Worm (Caenorhabditis elegans): ENCODE measurements around the gene mdt-4.
"Not testable (repeated sequence)": the region's sequence is repeated elsewhere in the genome, so short reads cannot be mapped to it uniquely, and the experiment has no call there.

mdt-4 gene

ce11 chrII:4934954-4935353 lies 8.8 kb downstream of the mdt-4 start, which contains the start of gene gst-30:
Gene gst-30 (minus strand): TSS chrII:4935054.
- TF ChIP-seq him-1 (tag; optimal IDR thresholded peaks at IDR 0.05) = no peak
- TF ChIP-seq dao-5 (tag; optimal IDR thresholded peaks at IDR 0.05) = no peak
- no peak for TF ChIP-seq W03F9.2 (tag; optimal IDR thresholded peaks at IDR 0.05)

ce11 chrII:4932727-4933126 lies 11.0 kb downstream of the mdt-4 start, which contains the start of gene msp-152:
Gene msp-152 (plus strand): TSS chrII:4933027.
- TF ChIP-seq him-1, W03F9.2, dao-5 (tag; optimal IDR thresholded peaks at IDR 0.05): not testable (repeated sequence)

DNA sequence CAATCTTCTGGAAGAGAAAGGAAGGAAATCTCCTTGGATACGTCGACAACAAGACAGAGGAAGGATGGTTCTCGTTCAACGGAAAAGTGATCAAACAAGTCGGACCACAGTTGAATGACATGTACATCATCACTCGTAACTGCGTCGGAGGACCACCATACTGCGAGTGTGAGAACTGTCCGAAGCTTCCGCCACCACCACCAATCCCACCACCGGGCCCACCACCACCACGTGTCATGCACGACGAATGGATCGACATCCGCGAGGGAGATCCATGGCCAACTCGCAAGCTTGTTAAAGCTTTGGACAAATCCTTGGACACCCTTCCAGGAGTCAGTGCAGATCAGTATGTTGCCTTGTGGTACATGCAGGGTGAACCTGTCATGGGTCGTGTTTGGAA lies 12.5 kb downstream of the mdt-4 start:
- no peak for TF ChIP-seq dao-5 (tag; optimal IDR thresholded peaks at IDR 0.05)
- TF ChIP-seq him-1 (tag; optimal IDR thresholded peaks at IDR 0.05) = no peak
- TF ChIP-seq W03F9.2 (tag; optimal IDR thresholded peaks at IDR 0.05) = no peak

ce11 chrII:4925198-4925764 lies 18.5 kb downstream of the mdt-4 start, which contains the start of gene aagr-2:
Gene aagr-2 (minus strand): TSS chrII:4925248.
- TF ChIP-seq W03F9.2 (tag; optimal IDR thresholded peaks at IDR 0.05) (no peak), him-1 (tag; optimal IDR thresholded peaks at IDR 0.05) (no peak), dao-5 (tag; optimal IDR thresholded peaks at IDR 0.05) (no peak)

DNA sequence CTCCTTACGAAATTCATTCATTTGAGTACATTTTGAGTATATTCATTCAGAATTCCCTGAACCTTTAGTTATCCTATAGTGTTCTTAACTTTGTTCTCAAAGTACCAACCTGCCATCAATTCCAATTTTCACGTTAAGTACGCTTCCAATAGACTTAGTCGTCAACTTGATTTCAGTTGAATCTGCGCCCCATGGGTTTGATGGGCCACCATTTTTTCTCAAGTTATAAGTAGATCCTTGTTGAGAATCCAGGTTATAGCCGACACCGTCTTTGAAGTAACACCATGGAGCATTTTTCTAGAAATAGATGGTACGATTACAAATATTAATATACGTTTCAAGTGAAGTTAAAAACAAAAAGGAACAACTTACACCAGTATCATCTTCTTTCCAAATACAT lies 19.0 kb downstream of the mdt-4 start:
- TF ChIP-seq him-1 (tag; optimal IDR thresholded peaks at IDR 0.05) (no peak), dao-5 (tag; optimal IDR thresholded peaks at IDR 0.05) (no peak), W03F9.2 (tag; optimal IDR thresholded peaks at IDR 0.05) (no peak)

ce11 chrII:4920608-4921007 lies 23.1 kb downstream of the mdt-4 start:
- no peak for TF ChIP-seq him-1 (tag; optimal IDR thresholded peaks at IDR 0.05)
- no peak for TF ChIP-seq dao-5 (tag; optimal IDR thresholded peaks at IDR 0.05)
- TF ChIP-seq W03F9.2 (tag; optimal IDR thresholded peaks at IDR 0.05) = no peak

DNA sequence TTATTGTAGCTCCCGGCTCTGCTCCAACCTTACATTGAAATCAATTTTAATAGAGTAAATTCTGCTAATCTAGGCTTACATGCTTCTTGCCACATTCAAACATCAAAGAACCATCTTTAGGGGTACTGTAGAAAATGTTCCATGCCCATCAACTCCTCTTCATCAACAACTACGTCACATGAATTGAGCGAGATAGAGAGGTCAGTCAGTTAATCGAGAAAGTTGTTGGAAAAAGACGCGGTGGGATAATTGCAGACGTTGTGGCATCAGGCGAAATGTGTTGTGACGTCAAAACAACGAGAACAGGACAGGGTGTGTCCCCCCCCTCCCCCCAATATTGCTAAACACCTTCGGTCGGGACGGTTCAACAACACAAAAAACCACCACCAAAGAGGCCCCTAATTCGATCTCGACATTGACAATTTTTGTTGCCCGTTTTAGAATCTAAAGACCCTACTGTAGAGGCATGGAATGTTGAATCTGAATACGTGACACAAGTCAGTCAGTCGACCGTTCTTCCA lies 25.2 kb downstream of the mdt-4 start:
- TF ChIP-seq W03F9.2 (tag; optimal IDR thresholded peaks at IDR 0.05) (no peak), dao-5 (tag; optimal IDR thresholded peaks at IDR 0.05) (no peak), him-1 (tag; optimal IDR thresholded peaks at IDR 0.05) (no peak)

ce11 chrII:4916462-4916861 lies 27.3 kb downstream of the mdt-4 start, which contains the start of gene msp-31:
Gene msp-31 (minus strand): TSS chrII:4916562.
- not testable (repeated sequence) for TF ChIP-seq dao-5, W03F9.2, him-1 (tag; optimal IDR thresholded peaks at IDR 0.05)

- TF ChIP-seq W03F9.2 (tag; optimal IDR thresholded peaks at IDR 0.05) (no peak), dao-5 (tag; optimal IDR thresholded peaks at IDR 0.05) (no peak), him-1 (tag; optimal IDR thresholded peaks at IDR 0.05) (no peak)
Measured at ce11 chrII:4915572-4915971, 28.2 kb downstream of the mdt-4 start.

- TF ChIP-seq him-1 (tag; optimal IDR thresholded peaks at IDR 0.05) (no peak), dao-5 (tag; optimal IDR thresholded peaks at IDR 0.05) (no peak), W03F9.2 (tag; optimal IDR thresholded peaks at IDR 0.05) (no peak)
Measured at ce11 chrII:4914214-4914613, 29.5 kb downstream of the mdt-4 start, which contains the start of gene R05F9.11. Gene R05F9.11 (minus strand): TSS chrII:4914218.

ce11 chrII:4908160-4908559 lies 35.6 kb downstream of the mdt-4 start:
- TF ChIP-seq dao-5 (tag; optimal IDR thresholded peaks at IDR 0.05) (no peak), W03F9.2 (tag; optimal IDR thresholded peaks at IDR 0.05) (no peak), him-1 (tag; optimal IDR thresholded peaks at IDR 0.05) (no peak)

ce11 chrII:4905883-4906282 lies 37.9 kb downstream of the mdt-4 start:
- no peak for TF ChIP-seq dao-5 (tag; optimal IDR thresholded peaks at IDR 0.05)
- no peak for TF ChIP-seq him-1 (tag; optimal IDR thresholded peaks at IDR 0.05)
- TF ChIP-seq W03F9.2 (tag; optimal IDR thresholded peaks at IDR 0.05) = no peak

DNA sequence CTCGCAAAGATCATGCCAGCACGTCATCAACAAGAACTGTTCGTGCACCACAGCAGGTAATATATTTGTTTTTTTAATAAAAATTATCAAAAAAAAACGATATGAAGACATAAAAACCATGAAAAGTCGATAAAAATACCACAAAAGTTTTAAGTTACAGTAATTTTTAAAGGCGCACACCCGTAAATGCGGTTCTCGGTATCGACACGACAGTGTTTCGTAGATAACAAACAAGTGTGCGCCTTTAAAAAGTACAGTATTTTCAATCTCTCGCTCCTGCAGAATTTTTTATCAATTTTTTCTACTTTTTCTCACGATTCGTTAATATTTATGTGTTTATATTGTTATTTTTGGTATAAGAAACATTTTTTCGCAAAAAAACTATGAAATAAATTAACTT lies 38.4 kb downstream of the mdt-4 start:
- TF ChIP-seq dao-5 (tag; optimal IDR thresholded peaks at IDR 0.05) = no peak
- no peak for TF ChIP-seq him-1 (tag; optimal IDR thresholded peaks at IDR 0.05)
- TF ChIP-seq W03F9.2 (tag; optimal IDR thresholded peaks at IDR 0.05) = no peak

DNA sequence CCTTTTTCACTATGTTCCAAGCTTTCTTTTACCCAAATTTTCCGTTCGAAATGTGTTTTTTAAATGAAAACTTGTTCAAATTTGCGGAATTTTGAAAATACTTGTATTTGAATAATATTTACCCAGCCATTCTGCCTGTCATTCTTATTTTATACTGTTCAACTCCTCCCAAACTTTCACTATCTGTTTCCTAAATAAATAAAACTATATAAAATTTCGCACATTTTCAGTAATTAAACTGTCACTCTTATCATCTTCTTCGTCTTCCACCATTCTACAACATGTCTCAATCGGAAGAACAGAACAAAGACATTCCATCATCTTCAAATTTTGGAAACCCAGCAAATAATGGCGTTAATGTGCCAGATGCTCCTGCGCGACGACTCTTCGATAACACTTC lies 39.0 kb downstream of the mdt-4 start, which contains the start of gene btbd-10:
Gene btbd-10, plus strand, starts transcription at position 231 of the 400 bp plus-strand sequence.
- TF ChIP-seq him-1 (tag; optimal IDR thresholded peaks at IDR 0.05) (no peak), W03F9.2 (tag; optimal IDR thresholded peaks at IDR 0.05) (no peak), dao-5 (tag; optimal IDR thresholded peaks at IDR 0.05) (no peak)
